Worm (Caenorhabditis elegans): Measurements from ENCODE around the gene R04A9.1.

- TF ChIP-seq unc-62 (GFP tag; optimal IDR thresholded peaks at IDR 0.05) (no peak), ztf-11 (tag; optimal IDR thresholded peaks at IDR 0.05) (no peak), nhr-12 (tag; optimal IDR thresholded peaks at IDR 0.05) (no peak), snpc-4 (tag; optimal IDR thresholded peaks at IDR 0.05) (no peak), elt-3 (tag; optimal IDR thresholded peaks at IDR 0.05) (no peak), ama-1 (optimal IDR thresholded peaks at IDR 0.05) (no peak), egl-27 (tag; optimal IDR thresholded peaks at IDR 0.05) (no peak)
These were observed 1.7 kb upstream of the R04A9.1 start for ce11 chrX:402951-403350.
